Worm (Caenorhabditis elegans) whole organism, L3 larva: ENCODE results near the gene C05D10.4.

Source experiments
- aly-2 ChIP-seq: fragments of 150-350 bp; optimal IDR thresholded peaks from 2 replicates; lab custom pipeline; 2014; ENCODE audit warnings: missing biosample characterization, missing genetic modification characterization
- ama-1 ChIP-seq: fragments of 150-350 bp; optimal IDR thresholded peaks from 2 replicates; lab custom pipeline; 2018
- ceh-28 ChIP-seq: fragments of 150-350 bp; optimal IDR thresholded peaks from 2 replicates; lab custom pipeline; 2014; ENCODE audit warnings: missing biosample characterization, missing genetic modification reagents, missing genetic modification characterization
- ceh-82 ChIP-seq: fragments of 150-350 bp; optimal IDR thresholded peaks from 2 replicates; lab custom pipeline; 2014; ENCODE audit warnings: missing biosample characterization, missing genetic modification characterization
- daf-12 ChIP-seq: fragments of 150-350 bp; optimal IDR thresholded peaks from 2 replicates; lab custom pipeline; 2014; ENCODE audit warnings: missing biosample characterization, missing genetic modification reagents, missing genetic modification characterization
- elt-1 ChIP-seq: fragments of 150-350 bp; optimal IDR thresholded peaks from 2 replicates; lab custom pipeline; 2014; ENCODE audit warnings: missing biosample characterization, missing genetic modification characterization
- elt-2 ChIP-seq: sonication (generic microtip); optimal IDR thresholded peaks from 2 replicates; lab custom pipeline; 2016; ENCODE audit warnings: missing genetic modification reagents, mild to moderate bottlenecking, missing genetic modification characterization, missing compliant biosample characterization
- fkh-10 ChIP-seq: sonication (generic microtip); optimal IDR thresholded peaks from 2 replicates; lab custom pipeline; 2017; ENCODE audit warnings: missing biosample characterization, missing genetic modification reagents, missing genetic modification characterization
- fkh-2 ChIP-seq: fragments of 150-350 bp; optimal IDR thresholded peaks from 2 replicates; lab custom pipeline; 2014; ENCODE audit warnings: missing biosample characterization, missing genetic modification reagents, missing genetic modification characterization
- hmg-11 ChIP-seq: sonication (generic microtip); optimal IDR thresholded peaks from 2 replicates; lab custom pipeline; 2016; ENCODE audit warnings: missing genetic modification characterization, missing compliant biosample characterization
- jun-1 ChIP-seq: fragments of 150-350 bp; optimal IDR thresholded peaks from 2 replicates; lab custom pipeline; 2014; ENCODE audit warnings: missing biosample characterization, missing genetic modification reagents, missing genetic modification characterization
- lin-15B ChIP-seq: fragments of 150-350 bp; optimal IDR thresholded peaks from 2 replicates; lab custom pipeline; 2014; ENCODE audit warnings: missing biosample characterization, missing genetic modification characterization
- lin-39 ChIP-seq: fragments of 150-350 bp; optimal IDR thresholded peaks from 2 replicates; lab custom pipeline; 2018; ENCODE audit warnings: missing biosample characterization, missing genetic modification reagents, missing genetic modification characterization
- lsy-12 ChIP-seq: sonication (generic microtip); optimal IDR thresholded peaks from 2 replicates; lab custom pipeline; 2016; ENCODE audit warnings: mild to moderate bottlenecking, missing genetic modification characterization, missing compliant biosample characterization
- mml-1 ChIP-seq: fragments of 150-350 bp; sonication (generic microtip); optimal IDR thresholded peaks from 3 replicates; lab custom pipeline; 2014; ENCODE audit warnings: missing biosample characterization, missing genetic modification characterization
- nfya-1 ChIP-seq: sonication (generic microtip); optimal IDR thresholded peaks from 2 replicates; lab custom pipeline; 2017; ENCODE audit warnings: missing genetic modification characterization, mild to moderate bottlenecking, missing compliant biosample characterization, antibody characterized with exemption, moderate library complexity; ENCODE audit not compliant: insufficient read depth
- nhr-12 ChIP-seq: fragments of 150-350 bp; optimal IDR thresholded peaks from 2 replicates; lab custom pipeline; 2014; ENCODE audit warnings: missing biosample characterization, missing genetic modification characterization
- nhr-23 ChIP-seq: fragments of 150-350 bp; optimal IDR thresholded peaks from 2 replicates; lab custom pipeline; 2014; ENCODE audit warnings: missing biosample characterization, missing genetic modification reagents, missing genetic modification characterization
- nhr-76 ChIP-seq: fragments of 150-350 bp; sonication (generic microtip); optimal IDR thresholded peaks from 5 replicates; lab custom pipeline; 2014; ENCODE audit warnings: missing biosample characterization, missing genetic modification characterization
- nhr-77 ChIP-seq: fragments of 150-350 bp; optimal IDR thresholded peaks from 2 replicates; lab custom pipeline; 2014; ENCODE audit warnings: missing biosample characterization, missing genetic modification characterization
- pha-4 ChIP-seq: fragments of 150-350 bp; optimal IDR thresholded peaks from 2 replicates; lab custom pipeline; 2014; ENCODE audit warnings: missing biosample characterization, missing genetic modification reagents, missing genetic modification characterization
- skn-1 ChIP-seq: fragments of 150-350 bp; optimal IDR thresholded peaks from 2 replicates; lab custom pipeline; 2014; ENCODE audit warnings: missing biosample characterization, missing genetic modification characterization
- snpc-4 ChIP-seq: fragments of 150-350 bp; optimal IDR thresholded peaks from 2 replicates; lab custom pipeline; 2014; ENCODE audit warnings: missing biosample characterization, missing genetic modification characterization
- tbx-2 ChIP-seq: sonication (generic microtip); optimal IDR thresholded peaks from 2 replicates; lab custom pipeline; 2016; ENCODE audit warnings: mild to moderate bottlenecking, missing genetic modification characterization, missing compliant biosample characterization
- unc-39 ChIP-seq: sonication (generic microtip); optimal IDR thresholded peaks from 4 replicates; lab custom pipeline; 2017; ENCODE audit warnings: missing biosample characterization, missing genetic modification characterization
- unc-62 ChIP-seq: fragments of 150-350 bp; sonication (generic microtip); optimal IDR thresholded peaks from 4 replicates; lab custom pipeline; 2014; ENCODE audit warnings: missing biosample characterization, missing genetic modification reagents, missing genetic modification characterization
- zag-1 ChIP-seq: fragments of 150-350 bp; optimal IDR thresholded peaks from 2 replicates; lab custom pipeline; 2014; ENCODE audit warnings: missing biosample characterization, missing genetic modification characterization
- ztf-11 ChIP-seq: fragments of 150-350 bp; optimal IDR thresholded peaks from 2 replicates; lab custom pipeline; 2014; ENCODE audit warnings: missing biosample characterization, missing genetic modification characterization
- ztf-4 ChIP-seq: fragments of 150-350 bp; optimal IDR thresholded peaks from 2 replicates; lab custom pipeline; 2014; ENCODE audit warnings: missing biosample characterization, missing genetic modification characterization

C05D10.4 gene

DNA sequence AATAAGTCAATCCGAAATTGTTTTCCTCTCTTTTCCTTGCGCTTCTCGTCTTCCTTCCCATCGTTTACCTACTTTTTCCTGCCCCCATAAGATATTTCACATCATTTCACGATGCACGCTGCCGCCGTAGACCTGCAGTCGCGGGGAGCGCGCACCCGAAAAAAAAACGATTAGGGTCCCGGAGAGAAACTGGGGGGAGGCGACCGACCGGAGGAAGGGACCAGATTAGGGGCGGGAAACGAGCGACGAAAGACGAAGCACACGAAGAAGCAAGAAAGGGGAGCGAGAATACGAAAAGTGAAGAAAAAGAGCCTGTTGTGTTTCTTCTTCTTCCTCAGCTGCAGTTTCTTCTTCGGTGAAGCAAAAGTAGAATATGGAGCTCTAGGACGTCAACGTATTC lies 32.5 kb upstream of the C05D10.4 start (continued):
- no peak for TF ChIP-seq fkh-2

DNA sequence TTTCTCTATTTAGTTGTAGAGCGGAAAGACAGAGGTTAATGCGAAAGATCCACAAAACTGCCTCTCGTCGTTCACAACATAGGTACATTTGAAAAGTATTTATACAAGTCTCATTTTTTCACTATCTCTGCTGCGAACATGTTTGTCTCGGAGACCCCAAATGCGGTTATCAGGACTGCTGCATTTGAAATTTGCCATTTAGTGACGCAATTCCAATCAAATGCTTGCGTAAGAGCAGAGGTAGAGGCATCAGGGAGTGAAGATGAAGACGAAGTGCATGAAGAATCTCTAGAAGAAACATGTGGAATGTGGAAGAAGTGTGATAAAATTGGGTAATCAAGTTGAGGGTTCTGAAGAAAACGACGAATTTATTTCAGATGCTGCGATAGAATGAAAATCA lies 31.4 kb upstream of the C05D10.4 start:
- TF ChIP-seq elt-2 (tag; lab: Kevin White, UChicago) (peak; percentile 55), nhr-12 (tag; lab: Kevin White, UChicago) (no peak)

DNA sequence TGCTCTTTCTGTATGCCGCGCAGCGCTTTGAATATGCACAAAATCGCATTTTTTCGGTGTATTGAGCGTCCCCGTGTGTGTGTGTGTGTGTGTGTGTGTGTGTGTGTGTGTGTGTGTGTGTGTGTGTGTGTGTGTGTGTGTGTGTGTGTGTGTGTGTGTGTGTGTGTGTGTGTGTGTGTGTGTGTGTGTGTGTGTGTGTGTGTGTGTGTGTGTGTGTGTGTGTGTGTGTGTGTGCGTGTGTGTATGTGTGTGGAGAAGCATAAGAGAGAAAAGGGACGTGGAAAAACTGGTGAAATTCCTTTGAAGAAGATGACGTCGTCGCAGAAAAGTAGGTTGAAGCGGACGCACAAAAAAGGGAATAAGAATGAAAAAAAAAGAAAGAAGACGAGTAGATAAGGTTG lies 30.7 kb upstream of the C05D10.4 start:
- TF ChIP-seq fkh-10 (GFP tag; lab: Kevin White, UChicago): peak; percentile 36
- peak; percentile 27 for TF ChIP-seq nfya-1
- peak; percentile 50 for TF ChIP-seq elt-2 (tag; lab: Kevin White, UChicago)
- peak; percentile 87 for TF ChIP-seq lsy-12 (tag; lab: Kevin White, UChicago)

DNA sequence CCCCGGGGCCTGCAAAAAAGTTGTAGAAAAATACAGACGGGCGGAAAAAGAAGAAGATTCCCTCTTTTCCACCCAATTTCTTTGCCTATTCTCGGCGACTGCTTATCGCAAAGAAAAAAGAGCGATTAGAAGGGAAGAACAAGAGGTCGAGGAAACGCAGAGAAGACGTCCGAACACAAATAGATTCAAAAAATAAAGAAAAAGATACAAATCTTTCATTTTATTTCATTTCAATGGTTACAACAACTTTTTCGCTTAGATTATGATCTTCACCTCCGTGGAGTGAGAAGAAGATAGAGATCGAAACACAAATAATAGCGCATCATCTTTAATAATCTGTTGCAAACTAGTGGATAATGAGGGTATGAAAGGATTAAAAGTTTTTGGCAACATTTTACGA lies 29.4 kb upstream of the C05D10.4 start:
- TF ChIP-seq elt-2 (tag; lab: Kevin White, UChicago) (peak; percentile 44), ama-1 (lab: Kevin White, UChicago) (peak; percentile 21), nhr-23 (tag; lab: Kevin White, UChicago) (peak; percentile 74), nfya-1 (peak; percentile 10), elt-1 (tag; lab: Kevin White, UChicago) (peak; percentile 98), hmg-11 (tag; lab: Kevin White, UChicago) (no peak)

DNA sequence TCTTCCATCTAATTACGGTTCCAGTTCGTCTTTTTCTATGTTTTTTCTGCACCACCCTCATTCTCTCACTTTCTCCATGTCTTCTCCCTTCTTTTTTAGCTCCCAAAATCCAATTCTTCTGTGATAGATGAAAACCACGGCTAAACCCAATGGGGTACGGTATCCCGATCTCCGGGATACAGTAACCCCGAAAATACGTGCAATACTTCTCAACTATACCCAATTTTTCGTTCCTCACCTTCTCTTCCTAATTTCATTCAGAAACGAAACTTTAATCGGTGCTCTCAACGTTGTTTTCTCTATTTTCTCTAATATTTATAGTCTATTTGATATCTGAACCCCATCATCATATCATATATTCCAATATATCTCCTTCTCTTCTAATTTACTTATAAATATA lies 21.0 kb upstream of the C05D10.4 start:
- no peak for TF ChIP-seq lin-15B (tag; lab: Kevin White, UChicago)
- peak; percentile 13 for TF ChIP-seq ama-1 (lab: Kevin White, UChicago)
- no peak for TF ChIP-seq nhr-12 (tag; lab: Kevin White, UChicago)
- TF ChIP-seq lsy-12 (tag; lab: Kevin White, UChicago): peak; percentile 37
- TF ChIP-seq ceh-82 (tag; lab: Kevin White, UChicago): peak; percentile 36
- TF ChIP-seq elt-2 (tag; lab: Kevin White, UChicago): no peak
- TF ChIP-seq pha-4 (tag; lab: Kevin White, UChicago): no peak
- TF ChIP-seq snpc-4: no peak
- no peak for TF ChIP-seq hmg-11 (tag; lab: Kevin White, UChicago)
- peak; percentile 42 for TF ChIP-seq aly-2
- TF ChIP-seq ztf-4: no peak
- no peak for TF ChIP-seq nfya-1
- TF ChIP-seq, all 47 proteins: peak for 4

DNA sequence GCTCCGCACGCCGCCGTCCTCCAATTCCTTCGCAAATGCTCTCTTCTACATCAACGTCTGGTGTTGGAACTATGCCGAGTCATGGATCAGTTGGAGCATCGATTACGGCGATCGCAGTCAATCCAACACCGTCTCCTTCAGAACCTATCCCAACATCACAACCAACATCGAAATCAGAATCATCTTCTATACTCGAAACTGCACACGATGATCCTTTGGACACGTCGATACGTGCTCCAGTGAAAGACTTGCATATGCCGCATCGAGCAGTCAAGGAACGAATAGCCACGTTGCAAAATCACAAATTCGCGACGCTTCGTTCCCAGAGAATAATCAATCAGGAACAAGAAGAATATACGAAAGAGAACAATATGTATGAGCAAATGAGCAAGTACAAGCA lies 18.3 kb upstream of the C05D10.4 start:
- no peak for TF ChIP-seq ama-1 (lab: Kevin White, UChicago)
- no peak for TF ChIP-seq daf-12
- no peak for TF ChIP-seq ceh-82 (tag; lab: Kevin White, UChicago)
- TF ChIP-seq ceh-28: no peak
- TF ChIP-seq elt-1 (tag; lab: Kevin White, UChicago): no peak
- no peak for TF ChIP-seq skn-1
- no peak for TF ChIP-seq zag-1 (tag; lab: Kevin White, UChicago)
- no peak for TF ChIP-seq elt-2 (tag; lab: Kevin White, UChicago)
- TF ChIP-seq lsy-12 (tag; lab: Kevin White, UChicago): no peak
- TF ChIP-seq snpc-4: no peak

DNA sequence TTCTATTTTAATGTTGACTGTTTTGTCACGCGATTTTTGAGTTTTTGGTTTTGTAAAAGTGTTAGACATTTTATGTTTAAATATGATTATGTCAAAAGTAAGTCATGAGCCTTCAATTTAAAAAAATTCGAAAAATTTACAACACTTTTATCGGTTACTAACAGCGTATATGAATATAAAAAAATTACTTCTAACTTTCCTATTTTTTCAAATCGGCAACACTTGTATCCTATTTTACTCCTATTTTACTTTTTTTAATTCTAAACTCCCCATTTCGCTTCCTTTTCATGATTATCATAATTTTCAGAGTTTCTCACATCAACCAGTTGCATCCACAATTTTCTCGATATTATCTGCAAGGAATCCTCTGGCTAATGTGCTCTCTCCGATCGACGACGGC lies 15.7 kb upstream of the C05D10.4 start, which contains the start of gene kin-18:
Gene kin-18 (plus strand): TSS at position 301 of the 400 bp plus-strand sequence.
- TF ChIP-seq elt-1 (tag; lab: Kevin White, UChicago): no peak
- no peak for TF ChIP-seq unc-62 (GFP tag; lab: Kevin White, UChicago)
- TF ChIP-seq ceh-82 (tag; lab: Kevin White, UChicago): no peak
- no peak for TF ChIP-seq jun-1
- no peak for TF ChIP-seq skn-1
- no peak for TF ChIP-seq ztf-11 (tag; lab: Kevin White, UChicago)
- TF ChIP-seq unc-39 (tag; lab: Kevin White, UChicago): no peak
- TF ChIP-seq lin-39 (tag; lab: Kevin White, UChicago): no peak
- no peak for TF ChIP-seq mml-1 (tag; lab: Kevin White, UChicago)
- no peak for TF ChIP-seq elt-2 (tag; lab: Kevin White, UChicago)
- no peak for TF ChIP-seq snpc-4
- no peak for TF ChIP-seq ceh-28
- no peak for TF ChIP-seq tbx-2 (tag; lab: Kevin White, UChicago)
- no peak for TF ChIP-seq fkh-2
- no peak for TF ChIP-seq nhr-77
- TF ChIP-seq pha-4 (tag; lab: Kevin White, UChicago): no peak
- TF ChIP-seq nhr-76 (tag; lab: Kevin White, UChicago): no peak
- TF ChIP-seq daf-12: no peak
